Worm (Caenorhabditis elegans) whole organism, L4 larva: ENCODE results near the gene Y71H2B.2.
A peak's percentile ranks its signal among the peaks of the same experiment; 100 is the strongest.

Experiments
- D1046.2 ChIP-seq: fragments of 200-800 bp; sonication (Bioruptor generic); IDR thresholded peaks from 2 replicates; pipeline ENCODE4 v1.3.6; 2022; ENCODE audit warnings: missing genetic modification characterization, missing compliant biosample characterization
- F49E8.2 ChIP-seq: sonication (generic microtip); optimal IDR thresholded peaks from 2 replicates; lab custom pipeline; 2016; ENCODE audit warnings: missing compliant biosample characterization, mild to moderate bottlenecking, missing genetic modification characterization, borderline replicate concordance
- T26A8.4 ChIP-seq: fragments of 200-800 bp; sonication (Bioruptor generic); IDR thresholded peaks from 2 replicates; pipeline ENCODE4 v1.3.6; 2022; ENCODE audit warnings: missing genetic modification characterization, missing compliant biosample characterization
- Y48G9A.11 ChIP-seq: fragments of 200-800 bp; sonication (Bioruptor generic); IDR thresholded peaks from 2 replicates; pipeline ENCODE4 v1.3.6; 2022; ENCODE audit warnings: missing genetic modification reagents, missing genetic modification characterization, missing compliant biosample characterization
- Y5F2A.4 ChIP-seq: fragments of 200-800 bp; sonication (Bioruptor generic); optimal IDR thresholded peaks from 2 replicates; lab custom pipeline; 2018; ENCODE audit warnings: mild to moderate bottlenecking, missing genetic modification characterization, missing compliant biosample characterization
- aly-2 ChIP-seq: sonication (generic microtip); optimal IDR thresholded peaks from 2 replicates; lab custom pipeline; 2018; ENCODE audit warnings: missing biosample characterization, missing genetic modification characterization
- ama-1 ChIP-seq: fragments of 150-350 bp; optimal IDR thresholded peaks from 2 replicates; lab custom pipeline; 2014; ENCODE audit warnings: inconsistent platforms, mixed read lengths
- arid-1 ChIP-seq: fragments of 200-800 bp; sonication (Bioruptor generic); conservative IDR thresholded peaks from 2 replicates; pipeline ENCODE4 v1.3.6; 2022; ENCODE audit warnings: missing genetic modification reagents, missing genetic modification characterization, missing compliant biosample characterization
- ceh-32 ChIP-seq: sonication (generic microtip); optimal IDR thresholded peaks from 2 replicates; lab custom pipeline; 2016; ENCODE audit warnings: mild to moderate bottlenecking, missing genetic modification characterization, missing compliant biosample characterization; ENCODE audit not compliant: poor library complexity
- ces-1 ChIP-seq: fragments of 150-350 bp; sonication (generic microtip); optimal IDR thresholded peaks from 4 replicates; lab custom pipeline; 2014; ENCODE audit warnings: missing biosample characterization, missing genetic modification reagents, missing genetic modification characterization
- cey-2 ChIP-seq: sonication (generic microtip); optimal IDR thresholded peaks from 3 replicates; lab custom pipeline; 2017; ENCODE audit warnings: missing genetic modification characterization, mild to moderate bottlenecking, missing compliant biosample characterization, antibody characterized with exemption, borderline replicate concordance; ENCODE audit not compliant: insufficient read depth
- daf-12 ChIP-seq: fragments of 150-350 bp; optimal IDR thresholded peaks from 2 replicates; lab custom pipeline; 2014; ENCODE audit warnings: missing biosample characterization, missing genetic modification reagents, missing genetic modification characterization
- daf-16 ChIP-seq, 3 experiments: sonication (generic microtip); optimal IDR thresholded peaks; 2 replicates each; lab custom pipeline; 2016 to 2017; ENCODE audit warnings: missing genetic modification characterization in 3 of 3, missing genetic modification reagents in 3 of 3, mild to moderate bottlenecking in 2 of 3, missing compliant biosample characterization in 2 of 3, missing biosample characterization in 1 of 3, moderate library complexity in 1 of 3
- dmd-8 ChIP-seq: fragments of 200-800 bp; sonication (Bioruptor generic); IDR thresholded peaks from 2 replicates; pipeline ENCODE4 v1.3.6; 2022; ENCODE audit warnings: missing genetic modification characterization, missing compliant biosample characterization
- dpl-1 ChIP-seq: fragments of 150-350 bp; optimal IDR thresholded peaks from 2 replicates; lab custom pipeline; 2014; ENCODE audit warnings: missing biosample characterization, missing genetic modification reagents, missing genetic modification characterization
- duxl-1 ChIP-seq: sonication (generic microtip); optimal IDR thresholded peaks from 2 replicates; lab custom pipeline; 2016; ENCODE audit warnings: mild to moderate bottlenecking, missing genetic modification characterization, moderate library complexity, missing compliant biosample characterization; ENCODE audit not compliant: poor library complexity
- egl-43 ChIP-seq: fragments of 200-800 bp; sonication (Bioruptor generic); IDR thresholded peaks from 2 replicates; pipeline ENCODE4 v1.3.6; 2022; ENCODE audit warnings: missing genetic modification reagents, missing genetic modification characterization, missing compliant biosample characterization
- fkh-10 ChIP-seq: fragments of 150-350 bp; optimal IDR thresholded peaks from 2 replicates; lab custom pipeline; 2014; ENCODE audit warnings: missing biosample characterization, missing genetic modification reagents, missing genetic modification characterization
- fos-1 ChIP-seq: fragments of 150-350 bp; optimal IDR thresholded peaks from 2 replicates; lab custom pipeline; 2014; ENCODE audit warnings: missing biosample characterization, missing genetic modification characterization
- hif-1 ChIP-seq, 2 experiments: sonication (generic microtip); optimal IDR thresholded peaks; 2 replicates each; lab custom pipeline; 2016 to 2017; ENCODE audit warnings: missing compliant biosample characterization in 2 of 2, missing genetic modification characterization in 2 of 2, missing genetic modification reagents in 2 of 2, missing genotype in 2 of 2, mild to moderate bottlenecking in 1 of 2
- hlh-30 ChIP-seq: sonication (generic microtip); optimal IDR thresholded peaks from 2 replicates; lab custom pipeline; 2017; ENCODE audit warnings: antibody characterized with exemption, mild to moderate bottlenecking, missing genetic modification characterization, missing compliant biosample characterization; ENCODE audit not compliant: insufficient read depth
- hmg-1.1 ChIP-seq: fragments of 200-800 bp; sonication (Bioruptor generic); IDR thresholded peaks from 2 replicates; pipeline ENCODE4 v1.3.6; 2022; ENCODE audit warnings: missing genetic modification reagents, missing genetic modification characterization, missing compliant biosample characterization
- jun-1 ChIP-seq: fragments of 150-350 bp; optimal IDR thresholded peaks from 2 replicates; lab custom pipeline; 2014; ENCODE audit warnings: missing biosample characterization, missing genetic modification reagents, missing genetic modification characterization
- lin-29 ChIP-seq: fragments of 200-800 bp; sonication (Bioruptor generic); IDR thresholded peaks from 2 replicates; pipeline ENCODE4 v1.3.6; 2022; ENCODE audit warnings: missing genetic modification reagents, missing genetic modification characterization, missing compliant biosample characterization
- lin-39 ChIP-seq: fragments of 150-350 bp; optimal IDR thresholded peaks from 2 replicates; lab custom pipeline; 2014; ENCODE audit warnings: missing biosample characterization, missing genetic modification reagents, missing genetic modification characterization
- lir-3 ChIP-seq: sonication (generic microtip); optimal IDR thresholded peaks from 2 replicates; lab custom pipeline; 2016; ENCODE audit warnings: mild to moderate bottlenecking, missing genetic modification characterization, missing compliant biosample characterization
- madf-9 ChIP-seq: fragments of 200-800 bp; sonication (Bioruptor generic); conservative IDR thresholded peaks from 2 replicates; pipeline ENCODE4 v1.3.6; 2022; ENCODE audit warnings: missing genetic modification reagents, missing genetic modification characterization, missing compliant biosample characterization
- mdl-1 ChIP-seq, 2 experiments: fragments of 150-350 bp in 1 of 2; sonication (generic microtip) in 1 of 2; optimal IDR thresholded peaks; 2 replicates each; lab custom pipeline; 2014 to 2017; ENCODE audit warnings: missing biosample characterization in 2 of 2, missing genetic modification characterization in 2 of 2
- mep-1 ChIP-seq: fragments of 150-350 bp; sonication (generic microtip); optimal IDR thresholded peaks from 3 replicates; lab custom pipeline; 2014; ENCODE audit warnings: missing biosample characterization, missing genetic modification characterization
- nhr-11 ChIP-seq: fragments of 150-350 bp; optimal IDR thresholded peaks from 2 replicates; lab custom pipeline; 2014; ENCODE audit warnings: missing biosample characterization, missing genetic modification characterization
- nhr-25 ChIP-seq: sonication (generic microtip); optimal IDR thresholded peaks from 2 replicates; lab custom pipeline; 2017; ENCODE audit warnings: missing genetic modification characterization, mild to moderate bottlenecking, missing compliant biosample characterization, antibody characterized with exemption, moderate library complexity, borderline replicate concordance; ENCODE audit not compliant: insufficient read depth
- nhr-28 ChIP-seq: fragments of 150-350 bp; optimal IDR thresholded peaks from 2 replicates; lab custom pipeline; 2014; ENCODE audit warnings: missing biosample characterization, missing genetic modification characterization
- nhr-42 ChIP-seq: fragments of 200-800 bp; sonication (Bioruptor generic); IDR thresholded peaks from 2 replicates; pipeline ENCODE4 v1.3.6; 2022; ENCODE audit warnings: missing genetic modification characterization, missing compliant biosample characterization
- nhr-76 ChIP-seq: fragments of 150-350 bp; optimal IDR thresholded peaks from 2 replicates; lab custom pipeline; 2014; ENCODE audit warnings: missing biosample characterization, missing genetic modification characterization
- nhr-77 ChIP-seq: fragments of 150-350 bp; optimal IDR thresholded peaks from 2 replicates; lab custom pipeline; 2014; ENCODE audit warnings: missing biosample characterization, missing genetic modification characterization
- pha-4 ChIP-seq, 2 experiments: fragments of 150-350 bp in 1 of 2; fragments of 200-800 bp in 1 of 2; sonication (Bioruptor generic) in 1 of 2; IDR thresholded peaks in 1 of 2; optimal IDR thresholded peaks in 1 of 2; 2 replicates each; pipeline versions ENCODE4 v1.3.6 to Lab custom; 2014 to 2022; ENCODE audit warnings: missing genetic modification characterization in 2 of 2, missing genetic modification reagents in 2 of 2, missing biosample characterization in 1 of 2, missing compliant biosample characterization in 1 of 2
- rbr-2 ChIP-seq: sonication (generic microtip); optimal IDR thresholded peaks from 2 replicates; lab custom pipeline; 2016; ENCODE audit warnings: missing genotype, missing genetic modification characterization, missing compliant biosample characterization
- saeg-2 ChIP-seq: fragments of 200-800 bp; sonication (Bioruptor generic); IDR thresholded peaks from 2 replicates; pipeline ENCODE4 v1.3.6; 2022; ENCODE audit warnings: missing genetic modification reagents, missing genetic modification characterization, missing compliant biosample characterization
- sdz-12 ChIP-seq: fragments of 200-800 bp; sonication (Bioruptor generic); optimal IDR thresholded peaks from 2 replicates; lab custom pipeline; 2018; ENCODE audit warnings: mild to moderate bottlenecking, missing genetic modification characterization, missing compliant biosample characterization
- set-16 ChIP-seq: fragments of 200-800 bp; sonication (Bioruptor generic); IDR thresholded peaks from 2 replicates; pipeline ENCODE4 v1.3.6; 2022; ENCODE audit warnings: missing genetic modification reagents, missing genetic modification characterization, missing compliant biosample characterization
- spr-1 ChIP-seq: sonication (generic microtip); optimal IDR thresholded peaks from 2 replicates; lab custom pipeline; 2016; ENCODE audit warnings: mild to moderate bottlenecking, missing genetic modification characterization, missing compliant biosample characterization
- spr-3 ChIP-seq: fragments of 200-800 bp; sonication (Bioruptor generic); optimal IDR thresholded peaks from 2 replicates; lab custom pipeline; 2018; ENCODE audit warnings: mild to moderate bottlenecking, missing genetic modification characterization, missing compliant biosample characterization
- tag-97 ChIP-seq: fragments of 200-800 bp; sonication (Bioruptor generic); IDR thresholded peaks from 2 replicates; pipeline ENCODE4 v1.3.6; 2022; ENCODE audit warnings: missing genetic modification characterization, missing compliant biosample characterization
- tra-1 ChIP-seq: fragments of 200-800 bp; sonication (Bioruptor generic); IDR thresholded peaks from 2 replicates; pipeline ENCODE4 v1.3.6; 2022; ENCODE audit warnings: missing genetic modification reagents, missing genetic modification characterization, missing compliant biosample characterization
- unc-39 ChIP-seq: sonication (generic microtip); optimal IDR thresholded peaks from 2 replicates; lab custom pipeline; 2017; ENCODE audit warnings: missing biosample characterization, missing genetic modification characterization
- zag-1 ChIP-seq: fragments of 150-350 bp; optimal IDR thresholded peaks from 2 replicates; lab custom pipeline; 2014; ENCODE audit warnings: missing biosample characterization, missing genetic modification characterization
- zfp-3 ChIP-seq: fragments of 200-800 bp; sonication (Bioruptor generic); conservative IDR thresholded peaks from 2 replicates; pipeline ENCODE4 v1.3.6; 2022; ENCODE audit warnings: missing genetic modification reagents, missing genetic modification characterization, missing compliant biosample characterization
- zip-11 ChIP-seq: fragments of 200-800 bp; sonication (Bioruptor generic); IDR thresholded peaks from 2 replicates; pipeline ENCODE4 v1.3.6; 2022; ENCODE audit warnings: missing genetic modification characterization, missing compliant biosample characterization

Gene Y71H2B.2

ce11 chrIII:2596984-2597454 is 26.0 kb upstream of the Y71H2B.2 start, which contains the start of gene apb-1:
TSS of gene apb-1 (minus strand) at chrIII:2597034.
- TF ChIP-seq unc-39 (tag; lab: Kevin White, UChicago) (no peak), nhr-76 (no peak), hlh-30 (peak; percentile 79), nhr-77 (tag; lab: Kevin White, UChicago) (peak; percentile 56), sdz-12 (no peak), lir-3 (tag; lab: Kevin White, UChicago) (no peak), spr-1 (peak; percentile 90), nhr-42 (GFP tag; lab: Robert Waterston, UW) (peak; percentile 72), zfp-3 (GFP tag; lab: Robert Waterston, UW) (peak; percentile 43; the same call in 1 of the 2 replicates), madf-9 (GFP tag; lab: Robert Waterston, UW) (peak; percentile 69), set-16 (GFP tag; lab: Robert Waterston, UW) (peak; percentile 57), D1046.2 (0 out of 2 replicates have a peak, but pooled peaks have one; percentile 66), duxl-1 (tag; lab: Kevin White, UChicago) (peak; percentile 67), lin-29 (peak; percentile 58; the same call in 1 of the 2 replicates), arid-1 (GFP tag; lab: Robert Waterston, UW) (peak; percentile 90), tra-1 (no peak; the same call in 1 of the 2 replicates), pha-4 (GFP tag; IDR thresholded peaks at IDR 0.05; lab: Robert Waterston, UW) (peak; percentile 84), pha-4 (tag; optimal IDR thresholded peaks at IDR 0.05; lab: Kevin White, UChicago) (peak; percentile 86), ces-1 (GFP tag; lab: Kevin White, UChicago) (peak; percentile 84), daf-12 (tag; lab: Kevin White, UChicago) (no peak), lin-39 (tag; lab: Kevin White, UChicago) (no peak), dpl-1 (peak; percentile 88), nhr-25 (tag; lab: Kevin White, UChicago) (peak; percentile 29), mep-1 (tag; lab: Kevin White, UChicago) (peak; percentile 95), zip-11 (GFP tag; lab: Robert Waterston, UW) (no peak), Y48G9A.11 (GFP tag; lab: Robert Waterston, UW) (peak; percentile 38; the same call in 1 of the 2 replicates), spr-3 (GFP tag; lab: Kevin White, UChicago) (peak; percentile 72), aly-2 (tag; lab: Kevin White, UChicago) (no peak), T26A8.4 (no peak), rbr-2 (tag; lab: Kevin White, UChicago) (peak; percentile 95), ama-1 (lab: Kevin White, UChicago) (peak; percentile 69), fkh-10 (GFP tag; lab: Kevin White, UChicago) (peak; percentile 95), nhr-28 (tag; lab: Kevin White, UChicago) (peak; percentile 39), hif-1 (tag; optimal IDR thresholded peaks at IDR 0.05; lab: Kevin White, UChicago) (peak in 1 of 2 experiments; percentile 59), hmg-1.1 (GFP tag; lab: Robert Waterston, UW) (peak; percentile 88), F49E8.2 (tag; lab: Kevin White, UChicago) (peak; percentile 33), ceh-32 (tag; lab: Kevin White, UChicago) (peak; percentile 47), Y5F2A.4 (GFP tag; lab: Kevin White, UChicago) (peak; percentile 50), jun-1 (peak; percentile 16), egl-43 (peak; percentile 88), zag-1 (no peak), fos-1 (tag; lab: Kevin White, UChicago) (no peak), saeg-2 (GFP tag; lab: Robert Waterston, UW) (0 out of 2 replicates have a peak, but pooled peaks have one; percentile 57), cey-2 (tag; lab: Kevin White, UChicago) (no peak), mdl-1 (tag; optimal IDR thresholded peaks at IDR 0.05; lab: Kevin White, UChicago) (peak in 1 of 2 experiments; percentile 29), tag-97 (GFP tag; lab: Robert Waterston, UW) (no peak), daf-16 (GFP tag; optimal IDR thresholded peaks at IDR 0.05; lab: Kevin White, UChicago) (peak in 1 of 2 experiments; percentile 30), daf-16 (tag; optimal IDR thresholded peaks at IDR 0.05; lab: Kevin White, UChicago) (peak; percentile 40), dmd-8 (no peak), nhr-11 (tag; lab: Kevin White, UChicago) (peak; percentile 79)
